Worm (Caenorhabditis elegans): ENCODE results near the gene W03C9.1.

W03C9.1 gene

DNA sequence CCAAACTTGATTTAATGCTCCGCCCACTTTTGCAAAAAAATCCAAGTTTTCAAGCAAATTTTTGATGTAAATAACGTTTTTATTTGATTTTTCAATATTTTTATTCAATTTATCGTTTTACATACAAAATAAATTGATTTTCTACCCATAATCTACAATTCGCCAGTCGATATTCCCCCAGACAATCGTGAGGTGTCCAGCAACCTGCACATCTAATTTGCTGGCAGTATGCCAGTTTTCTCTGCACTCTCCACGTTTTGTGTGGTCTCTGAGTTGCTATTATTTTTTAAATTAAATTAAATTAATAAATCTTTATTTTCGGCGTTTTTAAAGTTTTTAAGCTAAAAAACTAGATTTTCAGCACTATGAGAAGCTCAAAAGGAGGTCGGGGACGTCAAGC, 18.2 kb upstream of the W03C9.1 start (continued):
- TF ChIP-seq ets-4 (GFP tag; optimal IDR thresholded peaks at IDR 0.05), result no peak
- TF ChIP-seq akir-1 (GFP tag; optimal IDR thresholded peaks at IDR 0.05), result no peak
- TF ChIP-seq let-526 (GFP tag; IDR thresholded peaks at IDR 0.05), result no peak
- TF ChIP-seq hmg-1.2 (GFP tag; IDR thresholded peaks at IDR 0.05), result peak; percentile 98
- peak; percentile 62 for TF ChIP-seq B0035.1 (tag; optimal IDR thresholded peaks at IDR 0.05)
- TF ChIP-seq ztf-25 (GFP tag; IDR thresholded peaks at IDR 0.05), result no peak
- TF ChIP-seq attf-6 (GFP tag; IDR thresholded peaks at IDR 0.05), result no peak
- peak; percentile 92 for TF ChIP-seq ceh-91 (GFP tag; IDR thresholded peaks at IDR 0.05)
- peak; percentile 13 for TF ChIP-seq repo-1 (tag; optimal IDR thresholded peaks at IDR 0.05)
- no peak for TF ChIP-seq nhr-120 (GFP tag; IDR thresholded peaks at IDR 0.05)
- TF ChIP-seq madf-10 (tag; optimal IDR thresholded peaks at IDR 0.05), result peak; percentile 85
- peak; percentile 96 for TF ChIP-seq D2030.7 (GFP tag; IDR thresholded peaks at IDR 0.05)
- no peak for TF ChIP-seq ztf-22 (GFP tag; optimal IDR thresholded peaks at IDR 0.05)
- peak; percentile 76 for TF ChIP-seq ztf-26 (tag; optimal IDR thresholded peaks at IDR 0.05)
- peak; percentile 88 for TF ChIP-seq snpc-3.4 (tag; optimal IDR thresholded peaks at IDR 0.05)
- TF ChIP-seq mcd-1 (GFP tag; IDR thresholded peaks at IDR 0.05), result peak; percentile 88
- no peak for TF ChIP-seq mxl-1 (tag; optimal IDR thresholded peaks at IDR 0.05)
- no peak for TF ChIP-seq ztf-3 (GFP tag; optimal IDR thresholded peaks at IDR 0.05)
- TF ChIP-seq nhr-80 (tag; optimal IDR thresholded peaks at IDR 0.05), result peak; percentile 28
- no peak for TF ChIP-seq die-1 (tag; optimal IDR thresholded peaks at IDR 0.05)
- TF ChIP-seq gei-17 (GFP tag; optimal IDR thresholded peaks at IDR 0.05), result no peak
- peak; percentile 18 for TF ChIP-seq hrde-1 (tag; optimal IDR thresholded peaks at IDR 0.05; ENCODE audit: borderline replicate concordance)
- no peak for TF ChIP-seq rcor-1 (GFP tag; IDR thresholded peaks at IDR 0.05)
- TF ChIP-seq sdz-38 (tag; optimal IDR thresholded peaks at IDR 0.05), result no peak
- peak; percentile 85 for TF ChIP-seq lsl-1 (GFP tag; optimal IDR thresholded peaks at IDR 0.05)
- TF ChIP-seq cebp-2 (GFP tag; IDR thresholded peaks at IDR 0.05), result no peak
- peak; percentile 94 for TF ChIP-seq attf-5 (GFP tag; optimal IDR thresholded peaks at IDR 0.05)
- TF ChIP-seq egl-18 (GFP tag; IDR thresholded peaks at IDR 0.05), result no peak
- no peak for TF ChIP-seq F57A8.1 (GFP tag; optimal IDR thresholded peaks at IDR 0.05)
- TF ChIP-seq C17E4.6 (GFP tag; IDR thresholded peaks at IDR 0.05), result peak; percentile 71
- TF ChIP-seq rec-8 (tag; optimal IDR thresholded peaks at IDR 0.05), result no peak
- TF ChIP-seq nfya-1 (tag; optimal IDR thresholded peaks at IDR 0.05; ENCODE audit: borderline replicate concordance, insufficient read depth), result no peak
- TF ChIP-seq ztf-6 (GFP tag; IDR thresholded peaks at IDR 0.05), result no peak; the same call in 1 of the 2 replicates
- TF ChIP-seq lir-1 (GFP tag; conservative IDR thresholded peaks at IDR 0.05), result peak; percentile 88
- no peak for TF ChIP-seq nhr-27 (tag; optimal IDR thresholded peaks at IDR 0.05)

DNA sequence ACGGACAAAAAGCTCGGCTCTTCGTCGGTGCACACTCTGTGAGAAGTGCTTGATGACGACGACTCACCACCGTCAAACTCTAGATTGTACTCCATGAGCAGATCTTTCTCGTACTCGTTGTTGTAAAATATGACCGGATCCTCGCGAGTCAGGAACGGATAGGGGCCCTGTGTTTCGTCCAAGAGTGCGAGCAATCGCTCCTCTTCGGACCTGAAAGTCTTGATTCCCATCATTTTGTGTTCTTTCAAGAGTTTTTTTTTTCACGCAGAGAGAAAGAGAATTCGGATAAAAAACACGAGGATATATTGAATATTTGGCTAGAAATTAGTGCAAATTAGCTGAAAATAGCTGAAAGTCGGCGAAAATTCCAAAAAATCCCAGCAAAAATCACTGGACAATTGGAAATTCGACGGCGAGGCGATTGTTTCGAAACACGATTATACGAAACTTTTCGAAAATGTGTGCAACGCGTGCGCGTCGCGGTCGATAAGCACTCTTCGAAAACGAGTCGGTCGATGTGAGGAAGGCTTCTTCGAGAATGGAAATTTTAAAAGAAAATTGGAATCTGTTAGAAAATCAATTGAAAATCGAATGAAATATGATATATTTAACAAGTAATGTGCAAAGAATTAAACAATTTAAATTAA, 17.6 kb upstream of the W03C9.1 start, which contains the start of the genes ash-2 and Y17G7B.20:
Gene ash-2 (plus strand): TSS at position 390 of the 647 bp plus-strand sequence.
Gene Y17G7B.20 (minus strand): TSS at position 396 of the 647 bp plus-strand sequence.
- TF ChIP-seq cebp-1 (GFP tag; IDR thresholded peaks at IDR 0.05) (peak; percentile 81), cebp-1 (tag; optimal IDR thresholded peaks at IDR 0.05) (peak; percentile 82), nhr-27 (tag; optimal IDR thresholded peaks at IDR 0.05) (no peak), Y67H2A.10 (GFP tag; conservative IDR thresholded peaks at IDR 0.05) (0 out of 2 replicates have a peak, but pooled peaks have one; percentile 28), nhr-80 (tag; optimal IDR thresholded peaks at IDR 0.05) (no peak), lag-1 (GFP tag; IDR thresholded peaks at IDR 0.05) (no peak), pbrm-1 (GFP tag; IDR thresholded peaks at IDR 0.05) (0 out of 2 replicates have a peak, but pooled peaks have one; percentile 7), rcor-1 (GFP tag; IDR thresholded peaks at IDR 0.05) (no peak), madf-3 (GFP tag; IDR thresholded peaks at IDR 0.05) (peak; percentile 98), F49E8.2 (tag; optimal IDR thresholded peaks at IDR 0.05; ENCODE audit: insufficient read depth) (no peak)

All from whole organism, young adult.